Fruit fly (Drosophila melanogaster): Measurements from ENCODE around the gene CG3744.
A peak's percentile ranks its signal among the peaks of the same experiment; 100 is the strongest.

CG3744 gene

DNA sequence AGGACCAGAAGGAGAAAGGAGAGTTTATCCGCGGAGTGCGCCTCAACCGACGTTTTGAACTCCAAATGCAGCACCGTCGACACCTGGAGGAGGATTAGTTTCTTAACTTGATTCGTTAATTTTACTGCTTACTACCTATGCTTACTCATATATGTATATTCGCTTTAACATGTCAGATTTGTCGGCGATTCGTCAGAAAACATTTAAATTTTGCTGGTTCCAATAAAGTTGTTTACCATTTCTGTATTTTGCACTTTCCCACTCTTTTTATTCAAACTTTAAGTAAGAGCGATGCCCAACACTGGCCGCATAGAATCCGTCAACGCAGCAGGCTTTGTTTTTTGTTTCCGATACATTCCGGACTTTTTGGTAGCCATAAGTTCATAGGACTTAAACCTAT is 48.5 kb upstream of the CG3744 start, which contains the start of gene Trf4-2:
TSS of gene Trf4-2 (plus strand) at position 301 of the 400 bp plus-strand sequence.
- TF ChIP-seq kay (GFP tag; optimal IDR thresholded peaks at IDR 0.05), result no peak
- peak; percentile 67 for TF ChIP-seq stwl (tag; optimal IDR thresholded peaks at IDR 0.05)
- TF ChIP-seq Gug (GFP tag; IDR thresholded peaks at IDR 0.05), result no peak
- TF ChIP-seq bowl (GFP tag; IDR thresholded peaks at IDR 0.05), result no peak
- TF ChIP-seq CG10267 (tag; optimal IDR thresholded peaks at IDR 0.05), result peak; percentile 13
- TF ChIP-seq gfzf (GFP tag; optimal IDR thresholded peaks at IDR 0.05), result peak; percentile 6

DNA sequence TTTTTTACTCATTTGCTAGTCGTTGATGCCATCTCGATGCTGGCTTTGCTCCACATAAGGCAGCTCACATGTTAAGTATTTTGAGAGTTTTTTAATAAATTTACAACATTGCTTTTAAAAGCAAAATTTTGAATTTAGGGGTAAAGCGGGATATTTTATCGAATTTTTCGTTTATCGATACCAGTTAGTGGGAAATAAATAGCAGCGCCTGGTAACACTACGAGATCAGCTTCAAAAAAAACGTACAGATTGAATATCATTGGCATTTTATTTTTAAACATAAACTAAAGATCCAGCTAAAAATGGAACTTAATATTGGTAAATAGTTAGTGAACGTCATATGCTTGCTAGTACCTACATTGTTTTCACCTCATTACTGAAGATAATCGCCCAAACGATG is 45.8 kb upstream of the CG3744 start, which contains the start of gene Mink:
TSS of gene Mink (plus strand) at position 204 of the 400 bp plus-strand sequence.
- TF ChIP-seq nmo (GFP tag; optimal IDR thresholded peaks at IDR 0.05) (no peak), stwl (tag; optimal IDR thresholded peaks at IDR 0.05) (peak; percentile 47), CG9817 (tag; optimal IDR thresholded peaks at IDR 0.05) (no peak), CG7963 (GFP tag; IDR thresholded peaks at IDR 0.05; ENCODE audit: partially characterized antibody) (no peak), CG31365 (tag; optimal IDR thresholded peaks at IDR 0.05) (no peak), Sry-δ (GFP tag; optimal IDR thresholded peaks at IDR 0.05) (peak; percentile 26), Xrp1 (GFP tag; IDR thresholded peaks at IDR 0.05) (no peak), disco-r (GFP tag; optimal IDR thresholded peaks at IDR 0.05) (no peak), Hey (tag; optimal IDR thresholded peaks at IDR 0.05) (no peak), CG17359 (tag; optimal IDR thresholded peaks at IDR 0.05) (no peak), CG7357 (GFP tag; IDR thresholded peaks at IDR 0.05) (no peak), CG7745 (tag; optimal IDR thresholded peaks at IDR 0.05) (no peak), CG2116 (GFP tag; optimal IDR thresholded peaks at IDR 0.05) (peak; percentile 48), luna (GFP tag; optimal IDR thresholded peaks at IDR 0.05) (no peak), CG17802 (tag; optimal IDR thresholded peaks at IDR 0.05) (no peak), row (GFP tag; IDR thresholded peaks at IDR 0.05) (no peak), abd-A (tag; optimal IDR thresholded peaks at IDR 0.05) (no peak), Fer3 (tag; optimal IDR thresholded peaks at IDR 0.05) (no peak), usp (GFP tag; optimal IDR thresholded peaks at IDR 0.05) (no peak), CG6854 (GFP tag; optimal IDR thresholded peaks at IDR 0.05) (no peak), ranshi (GFP tag; IDR thresholded peaks at IDR 0.05) (no peak), CG2129 (GFP tag; IDR thresholded peaks at IDR 0.05; ENCODE audit: partially characterized antibody) (no peak), CG10267 (tag; optimal IDR thresholded peaks at IDR 0.05) (peak; percentile 8), fd64A (GFP tag; optimal IDR thresholded peaks at IDR 0.05) (no peak), ind (GFP tag; optimal IDR thresholded peaks at IDR 0.05) (no peak), Abd-B (GFP tag; optimal IDR thresholded peaks at IDR 0.05) (no peak), amos (GFP tag; IDR thresholded peaks at IDR 0.05; ENCODE audit: partially characterized antibody) (peak; percentile 31; the same call in 1 of the 2 replicates), pan (optimal IDR thresholded peaks at IDR 0.05) (no peak), pan (GFP tag; optimal IDR thresholded peaks at IDR 0.05 in 1 of 2, IDR thresholded peaks at IDR 0.05 in 1 of 2) (no peak), CG11085 (GFP tag; IDR thresholded peaks at IDR 0.05) (no peak), Drgx (GFP tag; IDR thresholded peaks at IDR 0.05) (no peak), CG34224 (GFP tag; IDR thresholded peaks at IDR 0.05; ENCODE audit: partially characterized antibody) (peak; percentile 40; the same call in 1 of the 3 replicates), gfzf (GFP tag; optimal IDR thresholded peaks at IDR 0.05) (peak; percentile 73), Elba2 (GFP tag; optimal IDR thresholded peaks at IDR 0.05) (peak; percentile 2), Bteb2 (GFP tag; optimal IDR thresholded peaks at IDR 0.05) (no peak), BEAF-32 (GFP tag; optimal IDR thresholded peaks at IDR 0.05) (peak; percentile 46), CG3995 (GFP tag; optimal IDR thresholded peaks at IDR 0.05) (no peak), gro (GFP tag; optimal IDR thresholded peaks at IDR 0.05) (no peak), CG3847 (GFP tag; IDR thresholded peaks at IDR 0.05) (no peak), HmgD (GFP tag; optimal IDR thresholded peaks at IDR 0.05) (no peak), TFAM (GFP tag; optimal IDR thresholded peaks at IDR 0.05) (no peak), HLHmδ (GFP tag; optimal IDR thresholded peaks at IDR 0.05) (no peak), CG1602 (GFP tag; optimal IDR thresholded peaks at IDR 0.05) (no peak), Dp (GFP tag; optimal IDR thresholded peaks at IDR 0.05) (peak; percentile 93), Nf-YC (tag; optimal IDR thresholded peaks at IDR 0.05) (no peak), schlank (tag; optimal IDR thresholded peaks at IDR 0.05) (no peak)

Measured in whole organism, embryonic.